Fruit fly (Drosophila melanogaster) whole organism, embryonic: ENCODE data around the gene CG13884.

Source experiments
- Antp ChIP-seq: fragments of 200-800 bp; sonication (Bioruptor generic); optimal IDR thresholded peaks from 3 replicates; lab custom pipeline; 2016; ENCODE audit warnings: missing biosample characterization, missing genetic modification characterization
- CG12391 ChIP-seq: fragments of 200-800 bp; sonication (Bioruptor generic); optimal IDR thresholded peaks from 3 replicates; lab custom pipeline; 2018; ENCODE audit warnings: missing biosample characterization, mild to moderate bottlenecking, missing genetic modification characterization, moderate library complexity
- CG13624 ChIP-seq: fragments of 200-800 bp; sonication (Bioruptor generic); optimal IDR thresholded peaks from 2 replicates; lab custom pipeline; 2016; ENCODE audit warnings: missing biosample characterization, missing genetic modification characterization
- CG14667 ChIP-seq: fragments of 200-800 bp; sonication (Bioruptor generic); IDR thresholded peaks from 2 replicates; pipeline ENCODE4 v1.3.6; 2022; ENCODE audit warnings: missing biosample characterization, missing genetic modification characterization
- CG15601 ChIP-seq: fragments of 200-800 bp; sonication (Bioruptor generic); optimal IDR thresholded peaks from 3 replicates; lab custom pipeline; 2019; ENCODE audit warnings: missing biosample characterization, mild to moderate bottlenecking, missing genetic modification characterization, moderate library complexity
- CG15696 ChIP-seq: fragments of 200-800 bp; sonication (Bioruptor generic); optimal IDR thresholded peaks from 2 replicates; lab custom pipeline; 2019; ENCODE audit warnings: missing biosample characterization, mild to moderate bottlenecking, missing genetic modification characterization, moderate library complexity
- CG1603 ChIP-seq: fragments of 200-800 bp; sonication (Bioruptor generic); optimal IDR thresholded peaks from 2 replicates; lab custom pipeline; 2019; ENCODE audit warnings: missing biosample characterization, mild to moderate bottlenecking, missing genetic modification characterization, moderate library complexity
- CG16863 ChIP-seq: fragments of 200-800 bp; sonication (Bioruptor generic); optimal IDR thresholded peaks from 3 replicates; lab custom pipeline; 2016; ENCODE audit warnings: missing biosample characterization, missing genetic modification characterization
- CG2875 ChIP-seq: fragments of 200-800 bp; sonication (Bioruptor generic); optimal IDR thresholded peaks from 2 replicates; lab custom pipeline; 2017; ENCODE audit warnings: missing biosample characterization, mild to moderate bottlenecking, missing genetic modification characterization, missing genetic modification reagents
- CG33213 ChIP-seq: fragments of 200-800 bp; sonication (Bioruptor generic); optimal IDR thresholded peaks from 3 replicates; lab custom pipeline; 2016; ENCODE audit warnings: missing biosample characterization, missing genetic modification characterization
- CG4820 ChIP-seq: fragments of 200-800 bp; sonication (Bioruptor generic); optimal IDR thresholded peaks from 3 replicates; lab custom pipeline; 2016; ENCODE audit warnings: missing biosample characterization, missing genetic modification characterization
- CG4854 ChIP-seq: fragments of 200-800 bp; sonication (Bioruptor generic); optimal IDR thresholded peaks from 2 replicates; lab custom pipeline; 2016; ENCODE audit warnings: missing biosample characterization, missing genetic modification characterization, inconsistent platforms
- CG6175 ChIP-seq: fragments of 200-800 bp; sonication (Bioruptor generic); IDR thresholded peaks from 3 replicates; pipeline ENCODE4 v1.3.6; 2022; ENCODE audit warnings: missing biosample characterization, missing genetic modification characterization
- CG7357 ChIP-seq: fragments of 200-800 bp; sonication (Bioruptor generic); IDR thresholded peaks from 3 replicates; pipeline ENCODE4 v1.3.6; 2022; ENCODE audit warnings: missing biosample characterization, missing genetic modification characterization
- CG8089 ChIP-seq: fragments of 200-800 bp; sonication (Bioruptor generic); optimal IDR thresholded peaks from 3 replicates; lab custom pipeline; 2016; ENCODE audit warnings: missing biosample characterization, missing genetic modification characterization
- D19B ChIP-seq: fragments of 200-800 bp; sonication (Bioruptor generic); optimal IDR thresholded peaks from 2 replicates; lab custom pipeline; 2017; ENCODE audit warnings: missing biosample characterization, mild to moderate bottlenecking, missing genetic modification characterization
- Dref ChIP-seq: fragments of 200-800 bp; sonication (Bioruptor generic); IDR thresholded peaks from 2 replicates; pipeline ENCODE4 v1.3.6; 2022; ENCODE audit warnings: missing biosample characterization, missing genetic modification characterization
- HmgD ChIP-seq: fragments of 200-800 bp; sonication (Bioruptor generic); optimal IDR thresholded peaks from 3 replicates; lab custom pipeline; 2016; ENCODE audit warnings: missing biosample characterization, missing genetic modification characterization
- Hsf ChIP-seq: fragments of 200-800 bp; sonication (Bioruptor generic); optimal IDR thresholded peaks from 3 replicates; lab custom pipeline; 2016; ENCODE audit warnings: missing biosample characterization, missing genetic modification characterization
- MTF-1 ChIP-seq: fragments of 200-800 bp; sonication (Bioruptor generic); optimal IDR thresholded peaks from 2 replicates; lab custom pipeline; 2018; ENCODE audit warnings: missing biosample characterization, mild to moderate bottlenecking, missing genetic modification characterization, borderline replicate concordance
- Max ChIP-seq: fragments of 200-800 bp; sonication (Bioruptor generic); optimal IDR thresholded peaks from 2 replicates; lab custom pipeline; 2016; ENCODE audit warnings: missing biosample characterization, mild to moderate bottlenecking, missing genetic modification characterization
- Myb ChIP-seq: fragments of 200-800 bp; sonication (Bioruptor generic); optimal IDR thresholded peaks from 2 replicates; lab custom pipeline; 2016; ENCODE audit warnings: missing biosample characterization, missing genetic modification characterization
- NFAT ChIP-seq: fragments of 200-800 bp; sonication (Bioruptor generic); IDR thresholded peaks from 2 replicates; pipeline ENCODE4 v1.3.6; 2022; ENCODE audit warnings: missing biosample characterization, missing genetic modification characterization
- Neu2 ChIP-seq: fragments of 200-800 bp; sonication (Bioruptor generic); optimal IDR thresholded peaks from 3 replicates; lab custom pipeline; 2016; ENCODE audit warnings: missing biosample characterization, missing genetic modification characterization, borderline replicate concordance
- Optix ChIP-seq: fragments of 200-800 bp; sonication (Bioruptor generic); IDR thresholded peaks from 3 replicates; pipeline ENCODE4 v1.3.6; 2022; ENCODE audit warnings: missing biosample characterization, missing genetic modification characterization
- Stat92E ChIP-seq, 3 experiments: fragments of >200 bp in 2 of 3; fragments of 200-800 bp in 1 of 3; sonication (Bioruptor generic) in 1 of 3; optimal IDR thresholded peaks; 2 replicates each; lab custom pipeline; 2017 to 2019; ENCODE audit warnings: missing biosample characterization in 3 of 3, missing genetic modification characterization in 3 of 3, mild to moderate bottlenecking in 1 of 3, moderate library complexity in 1 of 3
- Vsx1 ChIP-seq: fragments of 200-800 bp; sonication (Bioruptor generic); optimal IDR thresholded peaks from 2 replicates; lab custom pipeline; 2017; ENCODE audit warnings: missing biosample characterization, mild to moderate bottlenecking, missing genetic modification characterization, missing genetic modification reagents
- ab ChIP-seq: fragments of 200-800 bp; sonication (Bioruptor generic); optimal IDR thresholded peaks from 2 replicates; lab custom pipeline; 2016; ENCODE audit warnings: missing biosample characterization, missing genetic modification characterization
- az2 ChIP-seq: fragments of 200-800 bp; sonication (Bioruptor generic); optimal IDR thresholded peaks from 3 replicates; lab custom pipeline; 2016; ENCODE audit warnings: missing biosample characterization, missing genetic modification characterization
- btn ChIP-seq: fragments of 200-800 bp; sonication (Bioruptor generic); optimal IDR thresholded peaks from 2 replicates; lab custom pipeline; 2016; ENCODE audit warnings: missing biosample characterization, missing genetic modification characterization
- chm ChIP-seq: fragments of 200-800 bp; sonication (Bioruptor generic); IDR thresholded peaks from 2 replicates; pipeline ENCODE4 v1.3.6; 2022; ENCODE audit warnings: missing biosample characterization, missing genetic modification characterization
- chn ChIP-seq: fragments of 200-800 bp; sonication (Bioruptor generic); optimal IDR thresholded peaks from 2 replicates; lab custom pipeline; 2016; ENCODE audit warnings: missing biosample characterization, missing genetic modification characterization
- fd102C ChIP-seq: fragments of 200-800 bp; sonication (Bioruptor generic); optimal IDR thresholded peaks from 2 replicates; lab custom pipeline; 2018; ENCODE audit warnings: missing biosample characterization, mild to moderate bottlenecking, missing genetic modification characterization, moderate library complexity
- gce ChIP-seq: fragments of 200-800 bp; sonication (Bioruptor generic); IDR thresholded peaks from 3 replicates; pipeline ENCODE4 v1.3.6; 2022; ENCODE audit warnings: missing biosample characterization, missing genetic modification characterization
- lab ChIP-seq: fragments of 200-800 bp; sonication (Bioruptor generic); optimal IDR thresholded peaks from 3 replicates; lab custom pipeline; 2017; ENCODE audit warnings: missing biosample characterization, missing genetic modification characterization, mild to moderate bottlenecking, moderate library complexity, missing genetic modification reagents
- luna ChIP-seq: fragments of 200-800 bp; sonication (Bioruptor generic); optimal IDR thresholded peaks from 2 replicates; lab custom pipeline; 2016; ENCODE audit warnings: missing biosample characterization, missing genetic modification characterization
- mirr ChIP-seq: fragments of 200-800 bp; sonication (Bioruptor generic); optimal IDR thresholded peaks from 3 replicates; lab custom pipeline; 2018; ENCODE audit warnings: missing biosample characterization, mild to moderate bottlenecking, missing genetic modification characterization
- nau ChIP-seq: fragments of 200-800 bp; sonication (Bioruptor generic); optimal IDR thresholded peaks from 3 replicates; lab custom pipeline; 2017; ENCODE audit warnings: missing biosample characterization, mild to moderate bottlenecking, missing genetic modification characterization, missing genetic modification reagents
- pita ChIP-seq: fragments of 200-800 bp; sonication (Bioruptor generic); optimal IDR thresholded peaks from 2 replicates; lab custom pipeline; 2017; ENCODE audit warnings: missing biosample characterization, mild to moderate bottlenecking, missing genetic modification characterization
- pnt ChIP-seq: fragments of 200-800 bp; sonication (Bioruptor generic); optimal IDR thresholded peaks from 3 replicates; lab custom pipeline; 2016; ENCODE audit warnings: missing biosample characterization, missing genetic modification characterization
- psq ChIP-seq: fragments of 200-800 bp; sonication (Bioruptor generic); optimal IDR thresholded peaks from 2 replicates; lab custom pipeline; 2017; ENCODE audit warnings: missing biosample characterization, missing genetic modification characterization
- sisA ChIP-seq: fragments of 200-800 bp; sonication (Bioruptor generic); IDR thresholded peaks from 2 replicates; pipeline ENCODE4 v1.3.6; 2022; ENCODE audit warnings: missing biosample characterization, missing genetic modification characterization
- slbo ChIP-seq: fragments of 200-800 bp; sonication (Bioruptor generic); IDR thresholded peaks from 2 replicates; pipeline ENCODE4 v1.3.6; 2022; ENCODE audit warnings: missing biosample characterization, missing genetic modification characterization
- stwl ChIP-seq: fragments of 200-800 bp; sonication (Bioruptor generic); optimal IDR thresholded peaks from 3 replicates; lab custom pipeline; 2018; ENCODE audit warnings: missing biosample characterization, mild to moderate bottlenecking, missing genetic modification characterization, moderate library complexity
- tio ChIP-seq: fragments of 200-800 bp; sonication (Bioruptor generic); optimal IDR thresholded peaks from 2 replicates; lab custom pipeline; 2017; ENCODE audit warnings: missing biosample characterization, missing genetic modification characterization, inconsistent platforms
- tna ChIP-seq: fragments of 200-800 bp; sonication (Bioruptor generic); IDR thresholded peaks from 2 replicates; pipeline ENCODE4 v1.3.6; 2022; ENCODE audit warnings: missing biosample characterization, missing genetic modification characterization; ENCODE audit not compliant: partially characterized antibody
- toy ChIP-seq: fragments of 200-800 bp; sonication (Bioruptor generic); IDR thresholded peaks from 2 replicates; pipeline ENCODE4 v1.3.6; 2022; ENCODE audit warnings: missing biosample characterization, missing genetic modification characterization
- trem ChIP-seq: fragments of 200-800 bp; optimal IDR thresholded peaks from 3 replicates; lab custom pipeline; 2019; ENCODE audit warnings: missing biosample characterization, mild to moderate bottlenecking, missing genetic modification characterization, moderate library complexity
- unc-4 ChIP-seq: fragments of 200-800 bp; sonication (Bioruptor generic); IDR thresholded peaks from 2 replicates; pipeline ENCODE4 v1.3.6; 2022; ENCODE audit warnings: missing biosample characterization, missing genetic modification characterization; ENCODE audit not compliant: partially characterized antibody
- vnd ChIP-seq: fragments of 200-800 bp; sonication (Bioruptor generic); IDR thresholded peaks from 3 replicates; pipeline ENCODE4 v1.3.6; 2022; ENCODE audit warnings: missing biosample characterization, missing genetic modification characterization; ENCODE audit not compliant: partially characterized antibody
- wor ChIP-seq: fragments of 200-800 bp; sonication (Bioruptor generic); IDR thresholded peaks from 2 replicates; pipeline ENCODE4 v1.3.6; 2022; ENCODE audit warnings: missing biosample characterization, missing genetic modification characterization
- zen2 ChIP-seq: fragments of 200-800 bp; sonication (Bioruptor generic); IDR thresholded peaks from 3 replicates; pipeline ENCODE4 v1.3.6; 2022; ENCODE audit warnings: missing biosample characterization, missing genetic modification characterization; ENCODE audit not compliant: partially characterized antibody

The CG13884 gene

dm6 chr3L:378072-378423 is 11.8 kb upstream of the CG13884 start (continued):
- TF ChIP-seq az2 (GFP tag; lab: Kevin White, UChicago) (no peak), Max (no peak), slbo (GFP tag; lab: Robert Waterston, UW) (no peak), NFAT (no peak), CG13624 (GFP tag; lab: Kevin White, UChicago) (no peak), CG16863 (GFP tag; lab: Kevin White, UChicago) (no peak), ab (GFP tag; lab: Kevin White, UChicago) (no peak), luna (no peak), btn (GFP tag; lab: Kevin White, UChicago) (no peak), trem (tag; lab: Kevin White, UChicago) (no peak), pnt (GFP tag; lab: Kevin White, UChicago) (no peak), CG14667 (GFP tag; lab: Robert Waterston, UW) (no peak), CG1603 (tag; lab: Kevin White, UChicago) (no peak), CG2875 (no peak), D19B (GFP tag; lab: Kevin White, UChicago) (no peak), CG7357 (GFP tag; lab: Robert Waterston, UW) (no peak), Neu2 (GFP tag; lab: Kevin White, UChicago) (no peak), mirr (GFP tag; lab: Kevin White, UChicago) (peak; percentile 2), Stat92E (GFP tag; optimal IDR thresholded peaks at IDR 0.05; lab: Kevin White, UChicago) (peak in 1 of 3 experiments; percentile 9), chm (GFP tag; lab: Robert Waterston, UW) (no peak), fd102C (no peak), wor (GFP tag; lab: Robert Waterston, UW) (no peak), vnd (GFP tag; lab: Robert Waterston, UW) (peak; percentile 59; the same call in 2 of the 3 replicates), CG12391 (tag; lab: Kevin White, UChicago) (no peak), Vsx1 (no peak), unc-4 (GFP tag; lab: Robert Waterston, UW) (peak; percentile 31; the same call in 1 of the 2 replicates), tna (GFP tag; lab: Robert Waterston, UW) (peak; percentile 63; the same call in 1 of the 2 replicates), chn (no peak), CG4820 (GFP tag; lab: Kevin White, UChicago) (no peak), CG15696 (no peak), sisA (GFP tag; lab: Robert Waterston, UW) (no peak), pita (GFP tag; lab: Kevin White, UChicago) (no peak), Hsf (GFP tag; lab: Kevin White, UChicago) (no peak), CG4854 (GFP tag; lab: Kevin White, UChicago) (no peak), CG8089 (GFP tag; lab: Kevin White, UChicago) (no peak), tio (GFP tag; lab: Kevin White, UChicago) (no peak), stwl (tag; lab: Kevin White, UChicago) (no peak), Dref (GFP tag; lab: Robert Waterston, UW) (no peak), lab (GFP tag; lab: Kevin White, UChicago) (no peak), CG15601 (tag; lab: Kevin White, UChicago) (no peak), Myb (no peak), MTF-1 (GFP tag; lab: Kevin White, UChicago) (no peak), Antp (peak; percentile 15), CG33213 (GFP tag; lab: Kevin White, UChicago) (no peak), gce (GFP tag; lab: Robert Waterston, UW) (no peak), toy (GFP tag; lab: Robert Waterston, UW) (no peak), zen2 (0 out of 3 replicates have a peak, but pooled peaks have one; percentile 4), CG6175 (no peak), nau (GFP tag; lab: Kevin White, UChicago) (no peak), Optix (no peak), HmgD (GFP tag; lab: Kevin White, UChicago) (peak; percentile 94), psq (no peak)
